Fruit fly (Drosophila melanogaster) whole organism, prepupa: ENCODE data around the gene CG9240.
A peak's percentile ranks its signal among the peaks of the same experiment; 100 is the strongest.

Experiments
- Blimp-1 ChIP-seq: fragments of 200-800 bp; sonication (Bioruptor generic); optimal IDR thresholded peaks from 3 replicates; lab custom pipeline; 2017; ENCODE audit warnings: missing biosample characterization, missing genetic modification characterization, mild to moderate bottlenecking, moderate library complexity, missing genetic modification reagents
- CG10631 ChIP-seq: fragments of 200-800 bp; sonication (Bioruptor generic); optimal IDR thresholded peaks from 2 replicates; lab custom pipeline; 2016; ENCODE audit warnings: missing biosample characterization, missing genetic modification characterization
- CG11294 ChIP-seq: fragments of 200-800 bp; sonication (Bioruptor generic); IDR thresholded peaks from 2 replicates; pipeline ENCODE4 v1.3.6; 2022; ENCODE audit warnings: missing biosample characterization, missing genetic modification characterization
- CG11762 ChIP-seq: fragments of 200-800 bp; sonication (Bioruptor generic); optimal IDR thresholded peaks from 3 replicates; lab custom pipeline; 2016; ENCODE audit warnings: missing biosample characterization, missing genetic modification characterization; ENCODE audit not compliant: insufficient read depth
- CG15336 ChIP-seq: fragments of 200-800 bp; sonication (Bioruptor generic); IDR thresholded peaks from 2 replicates; pipeline ENCODE4 v1.3.6; 2022; ENCODE audit warnings: missing biosample characterization, missing genetic modification characterization
- CG16779 ChIP-seq: fragments of 200-800 bp; sonication (Bioruptor generic); optimal IDR thresholded peaks from 3 replicates; lab custom pipeline; 2017; ENCODE audit warnings: missing biosample characterization, mild to moderate bottlenecking, missing genetic modification characterization
- CG3032 ChIP-seq: fragments of 200-800 bp; optimal IDR thresholded peaks from 2 replicates; lab custom pipeline; 2019; ENCODE audit warnings: missing biosample characterization, mild to moderate bottlenecking, missing genetic modification characterization, moderate library complexity
- CG31627 ChIP-seq: fragments of 200-800 bp; sonication (Bioruptor generic); optimal IDR thresholded peaks from 3 replicates; lab custom pipeline; 2016; ENCODE audit warnings: missing biosample characterization, missing genetic modification characterization
- CG3919 ChIP-seq: fragments of 200-800 bp; sonication (Bioruptor generic); optimal IDR thresholded peaks from 3 replicates; lab custom pipeline; 2016; ENCODE audit warnings: missing biosample characterization, missing genetic modification characterization
- CG4318 ChIP-seq: fragments of 200-800 bp; sonication (Bioruptor generic); optimal IDR thresholded peaks from 3 replicates; lab custom pipeline; 2017; ENCODE audit warnings: missing biosample characterization, mild to moderate bottlenecking, missing genetic modification characterization
- CG6163 ChIP-seq: fragments of 200-800 bp; sonication (Bioruptor generic); IDR thresholded peaks from 3 replicates; pipeline ENCODE4 v1.3.6; 2022; ENCODE audit warnings: missing biosample characterization, missing genetic modification characterization
- CG6792 ChIP-seq: fragments of 200-800 bp; sonication (Bioruptor generic); optimal IDR thresholded peaks from 3 replicates; lab custom pipeline; 2016; ENCODE audit warnings: missing biosample characterization, missing genetic modification characterization
- CG6808 ChIP-seq: fragments of 200-800 bp; sonication (Bioruptor generic); optimal IDR thresholded peaks from 3 replicates; lab custom pipeline; 2017; ENCODE audit warnings: missing biosample characterization, missing genetic modification characterization, mild to moderate bottlenecking, moderate library complexity, missing genetic modification reagents
- CG6854 ChIP-seq: fragments of 200-800 bp; sonication (Bioruptor generic); optimal IDR thresholded peaks from 2 replicates; lab custom pipeline; 2017; ENCODE audit warnings: missing biosample characterization, mild to moderate bottlenecking, missing genetic modification characterization
- CG7368 ChIP-seq: fragments of 200-800 bp; sonication (Bioruptor generic); optimal IDR thresholded peaks from 3 replicates; lab custom pipeline; 2016; ENCODE audit warnings: missing biosample characterization, missing genetic modification characterization
- CG8119 ChIP-seq: fragments of 200-800 bp; sonication (Bioruptor generic); IDR thresholded peaks from 3 replicates; pipeline ENCODE4 v1.3.6; 2022; ENCODE audit warnings: missing biosample characterization, missing genetic modification characterization
- CG8319 ChIP-seq: fragments of 200-800 bp; sonication (Bioruptor generic); optimal IDR thresholded peaks from 3 replicates; lab custom pipeline; 2016; ENCODE audit warnings: missing biosample characterization, missing genetic modification characterization
- CG8632 ChIP-seq: fragments of 200-800 bp; sonication (Bioruptor generic); optimal IDR thresholded peaks from 3 replicates; lab custom pipeline; 2016; ENCODE audit warnings: missing biosample characterization, missing genetic modification characterization
- CG9139 ChIP-seq: fragments of 200-800 bp; sonication (Bioruptor generic); optimal IDR thresholded peaks from 3 replicates; lab custom pipeline; 2017; ENCODE audit warnings: missing biosample characterization, mild to moderate bottlenecking, missing genetic modification characterization
- Eip75B ChIP-seq: fragments of 200-800 bp; sonication (Bioruptor generic); optimal IDR thresholded peaks from 3 replicates; lab custom pipeline; 2016; ENCODE audit warnings: missing biosample characterization, missing genetic modification characterization
- Eip78C ChIP-seq: fragments of 200-800 bp; sonication (Bioruptor generic); peaks from one replicate; lab custom pipeline; 2016; ENCODE audit warnings: missing biosample characterization, missing genetic modification characterization
- Eip93F ChIP-seq: fragments of 200-800 bp; sonication (Bioruptor generic); optimal IDR thresholded peaks from 2 replicates; lab custom pipeline; 2016; ENCODE audit warnings: missing biosample characterization, mild to moderate bottlenecking, missing genetic modification characterization
- Ets96B ChIP-seq: fragments of 200-800 bp; optimal IDR thresholded peaks from 2 replicates; lab custom pipeline; 2019; ENCODE audit warnings: missing biosample characterization, mild to moderate bottlenecking, missing genetic modification characterization, moderate library complexity
- Hr39 ChIP-seq: fragments of 200-800 bp; sonication (Bioruptor generic); optimal IDR thresholded peaks from 2 replicates; lab custom pipeline; 2016; ENCODE audit warnings: missing biosample characterization, missing genetic modification characterization
- OdsH ChIP-seq: fragments of 200-800 bp; sonication (Bioruptor generic); optimal IDR thresholded peaks from 3 replicates; lab custom pipeline; 2016; ENCODE audit warnings: missing biosample characterization, missing genetic modification characterization
- Smox ChIP-seq: fragments of 200-800 bp; sonication (Bioruptor generic); optimal IDR thresholded peaks from 3 replicates; lab custom pipeline; 2016; ENCODE audit warnings: missing biosample characterization, missing genetic modification characterization
- Sox14 ChIP-seq: fragments of 200-800 bp; sonication (Bioruptor generic); optimal IDR thresholded peaks from 3 replicates; lab custom pipeline; 2016; ENCODE audit warnings: missing biosample characterization, missing genetic modification characterization
- Sox15 ChIP-seq: fragments of 200-800 bp; sonication (Bioruptor generic); optimal IDR thresholded peaks from 3 replicates; lab custom pipeline; 2016; ENCODE audit warnings: missing biosample characterization, missing genetic modification characterization
- dac ChIP-seq: fragments of 200-800 bp; sonication (Bioruptor generic); optimal IDR thresholded peaks from 2 replicates; lab custom pipeline; 2017; ENCODE audit warnings: missing biosample characterization, mild to moderate bottlenecking, missing genetic modification characterization
- dsx ChIP-seq: fragments of 200-800 bp; optimal IDR thresholded peaks from 3 replicates; lab custom pipeline; 2019; ENCODE audit warnings: missing biosample characterization, mild to moderate bottlenecking, missing genetic modification characterization, moderate library complexity; ENCODE audit not compliant: poor library complexity, severe bottlenecking
- eg ChIP-seq: fragments of 200-800 bp; sonication (Bioruptor generic); IDR thresholded peaks from 3 replicates; pipeline ENCODE4 v1.3.6; 2022; ENCODE audit warnings: missing biosample characterization, missing genetic modification characterization
- esn ChIP-seq: fragments of 200-800 bp; sonication (Bioruptor generic); optimal IDR thresholded peaks from 2 replicates; lab custom pipeline; 2016; ENCODE audit warnings: missing biosample characterization, mild to moderate bottlenecking, missing genetic modification characterization, moderate library complexity
- fd85E ChIP-seq: fragments of 200-800 bp; sonication (Bioruptor generic); optimal IDR thresholded peaks from 3 replicates; lab custom pipeline; 2016; ENCODE audit warnings: missing biosample characterization, missing genetic modification characterization
- fkh ChIP-seq: fragments of 200-800 bp; sonication (Bioruptor generic); optimal IDR thresholded peaks from 3 replicates; lab custom pipeline; 2017; ENCODE audit warnings: missing biosample characterization, mild to moderate bottlenecking, missing genetic modification characterization, moderate library complexity
- lz ChIP-seq: fragments of 200-800 bp; sonication (Bioruptor generic); optimal IDR thresholded peaks from 3 replicates; lab custom pipeline; 2016; ENCODE audit warnings: missing biosample characterization, missing genetic modification characterization
- salr ChIP-seq, 2 experiments: fragments of 200-800 bp; sonication (Bioruptor generic); optimal IDR thresholded peaks; 3 replicates each; lab custom pipeline; 2016 to 2018; ENCODE audit warnings: missing biosample characterization in 2 of 2, missing genetic modification characterization in 2 of 2, mild to moderate bottlenecking in 1 of 2
- topi ChIP-seq: fragments of 200-800 bp; sonication (Bioruptor generic); optimal IDR thresholded peaks from 3 replicates; lab custom pipeline; 2016; ENCODE audit warnings: missing biosample characterization, missing genetic modification characterization

CG9240 gene

DNA sequence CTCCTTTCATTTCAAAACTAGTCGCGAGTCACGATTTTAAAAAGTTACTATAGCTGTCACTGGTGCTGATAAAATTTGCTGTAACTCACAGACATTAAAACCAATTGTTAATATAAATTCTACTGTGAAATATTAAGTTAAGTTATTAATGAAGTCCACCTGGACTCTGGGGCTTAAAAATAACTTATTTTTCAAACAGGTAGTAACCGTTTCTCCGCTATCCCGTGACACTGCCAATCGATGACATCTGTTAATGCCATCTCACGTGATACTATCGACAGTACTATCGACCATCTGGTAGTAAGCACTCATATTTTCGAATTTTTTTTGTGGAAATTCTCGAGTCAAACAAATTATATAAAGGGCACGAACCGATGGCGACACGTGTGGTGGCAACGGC lies 32.9 kb upstream of the CG9240 start, which contains the start of the genes CG12379 and MagR (continued):
- TF ChIP-seq CG3032 (tag; lab: Kevin White, UChicago) = peak; percentile 62
- TF ChIP-seq fd85E = no peak
- TF ChIP-seq Blimp-1 (GFP tag; lab: Kevin White, UChicago) = no peak
- TF ChIP-seq Sox14 (GFP tag; lab: Kevin White, UChicago) = peak; percentile 18
- no peak for TF ChIP-seq salr (GFP tag; optimal IDR thresholded peaks at IDR 0.05; lab: Kevin White, UChicago)
- no peak for TF ChIP-seq fkh (GFP tag; lab: Kevin White, UChicago)
- TF ChIP-seq CG6808 (GFP tag; lab: Kevin White, UChicago) = no peak
- no peak for TF ChIP-seq CG8319
- no peak for TF ChIP-seq CG9139 (GFP tag; lab: Kevin White, UChicago)
- TF ChIP-seq CG8632 = no peak
- TF ChIP-seq Eip93F = no peak
- TF ChIP-seq dsx (GFP tag; lab: Kevin White, UChicago) = no peak
- TF ChIP-seq CG3919 (GFP tag; lab: Kevin White, UChicago) = no peak
- TF ChIP-seq lz (GFP tag; lab: Kevin White, UChicago) = peak; percentile 70
- TF ChIP-seq Sox15 = peak; percentile 8
- TF ChIP-seq CG4318 (GFP tag; lab: Kevin White, UChicago) = no peak
- 0 out of 3 replicates have a peak, but pooled peaks have one; percentile 33 for TF ChIP-seq eg (GFP tag; lab: Robert Waterston, UW)
- TF ChIP-seq CG8119 (GFP tag; lab: Robert Waterston, UW) = 0 out of 3 replicates have a peak, but pooled peaks have one; percentile 12
- TF ChIP-seq CG16779 (tag; lab: Kevin White, UChicago) = no peak
- TF ChIP-seq, all 60 proteins: peak for 26

DNA sequence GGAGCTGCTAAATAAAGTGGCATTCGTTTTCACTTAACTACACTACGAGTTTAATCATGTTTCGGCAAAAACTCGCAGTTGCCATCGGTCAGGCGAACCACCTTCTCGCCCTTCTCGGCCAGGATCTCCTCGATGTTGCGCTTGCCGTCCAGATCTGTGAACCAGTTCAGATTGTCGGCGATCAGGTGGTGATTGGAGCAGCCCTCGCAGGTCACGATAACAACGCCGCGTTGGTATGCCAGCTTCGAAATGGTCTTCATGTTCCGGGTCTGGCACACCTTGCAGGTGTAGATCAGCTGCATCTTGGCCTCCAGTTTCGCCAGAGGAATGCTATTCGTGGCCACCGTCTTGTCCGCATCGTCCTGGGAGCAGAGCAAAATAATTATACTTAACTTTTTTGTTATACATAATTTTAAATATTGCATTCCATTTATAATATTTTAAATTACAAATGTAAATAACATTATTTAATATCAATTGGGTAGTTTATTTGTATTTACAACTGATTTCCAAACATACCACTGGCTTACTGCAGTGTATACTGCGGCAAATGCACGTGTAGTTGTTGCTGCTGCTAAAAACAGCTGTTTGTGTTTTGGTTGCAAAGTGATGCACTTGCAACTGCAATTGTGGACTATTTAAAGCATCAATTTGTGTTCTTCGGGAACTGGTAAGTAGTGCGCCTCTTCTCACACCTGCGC lies 32.3 kb upstream of the CG9240 start:
- TF ChIP-seq Hr39 (GFP tag; lab: Kevin White, UChicago) (no peak), CG3919 (GFP tag; lab: Kevin White, UChicago) (no peak), Smox (no peak), CG11762 (GFP tag; lab: Kevin White, UChicago) (no peak), CG11294 (GFP tag; lab: Robert Waterston, UW) (no peak), Eip78C (GFP tag; lab: Kevin White, UChicago) (peak; percentile 32), CG31627 (GFP tag; lab: Kevin White, UChicago) (no peak), OdsH (GFP tag; lab: Kevin White, UChicago) (no peak), CG10631 (GFP tag; lab: Kevin White, UChicago) (no peak), CG6792 (GFP tag; lab: Kevin White, UChicago) (no peak), CG6854 (GFP tag; lab: Kevin White, UChicago) (no peak), topi (GFP tag; lab: Kevin White, UChicago) (no peak), CG15336 (GFP tag; lab: Robert Waterston, UW) (peak; percentile 60), CG3032 (tag; lab: Kevin White, UChicago) (no peak), CG8119 (GFP tag; lab: Robert Waterston, UW) (peak; percentile 26; the same call in 1 of the 3 replicates), CG6163 (GFP tag; lab: Robert Waterston, UW) (peak; percentile 47; the same call in 1 of the 3 replicates), esn (GFP tag; lab: Kevin White, UChicago) (no peak), eg (GFP tag; lab: Robert Waterston, UW) (peak; percentile 72)
- TF ChIP-seq, all 60 proteins: peak for 5

DNA sequence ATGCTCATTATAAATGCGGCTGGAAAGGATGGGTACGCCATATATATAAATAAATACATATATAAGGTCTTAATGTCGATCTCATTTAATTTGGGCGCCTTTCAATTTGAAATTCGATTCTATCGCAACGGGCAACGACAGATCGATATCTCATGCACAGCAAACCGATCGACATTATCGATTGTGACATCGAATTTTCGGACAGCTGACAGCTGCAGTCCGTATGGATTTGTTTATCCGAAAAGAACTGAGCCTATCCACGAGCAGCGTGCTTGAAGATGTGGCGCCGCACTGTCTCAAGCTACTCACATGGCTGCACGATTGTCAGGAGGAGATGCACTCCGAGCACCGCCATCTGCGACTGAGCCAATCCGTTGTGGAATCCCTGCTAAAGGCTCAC lies 30.9 kb upstream of the CG9240 start, which contains the start of gene CG8191:
Gene CG8191, plus strand, starts transcription at position 211 of the 400 bp plus-strand sequence.
- no peak for TF ChIP-seq Eip75B (GFP tag; lab: Kevin White, UChicago)
- no peak for TF ChIP-seq CG9139 (GFP tag; lab: Kevin White, UChicago)
- no peak for TF ChIP-seq dsx (GFP tag; lab: Kevin White, UChicago)
- TF ChIP-seq Ets96B (tag; lab: Kevin White, UChicago) = no peak
- no peak for TF ChIP-seq lz (GFP tag; lab: Kevin White, UChicago)
- no peak for TF ChIP-seq CG11762 (GFP tag; lab: Kevin White, UChicago)
- no peak for TF ChIP-seq CG7368 (GFP tag; lab: Kevin White, UChicago)
- TF ChIP-seq dac (GFP tag; lab: Kevin White, UChicago) = no peak
- TF ChIP-seq CG15336 (GFP tag; lab: Robert Waterston, UW) = no peak
